Worm (Caenorhabditis elegans): ENCODE measurements around the gene slc-5A12.

- TF ChIP-seq dao-5 (tag; optimal IDR thresholded peaks at IDR 0.05) (no peak), him-1 (tag; optimal IDR thresholded peaks at IDR 0.05) (no peak)
Measured at ce11 chrIV:11955592-11955991, 18.4 kb downstream of the slc-5A12 start.

All from whole organism, L4/young adult.